Fruit fly (Drosophila melanogaster): Measurements from ENCODE around the gene Or71a.

Or71a gene

DNA sequence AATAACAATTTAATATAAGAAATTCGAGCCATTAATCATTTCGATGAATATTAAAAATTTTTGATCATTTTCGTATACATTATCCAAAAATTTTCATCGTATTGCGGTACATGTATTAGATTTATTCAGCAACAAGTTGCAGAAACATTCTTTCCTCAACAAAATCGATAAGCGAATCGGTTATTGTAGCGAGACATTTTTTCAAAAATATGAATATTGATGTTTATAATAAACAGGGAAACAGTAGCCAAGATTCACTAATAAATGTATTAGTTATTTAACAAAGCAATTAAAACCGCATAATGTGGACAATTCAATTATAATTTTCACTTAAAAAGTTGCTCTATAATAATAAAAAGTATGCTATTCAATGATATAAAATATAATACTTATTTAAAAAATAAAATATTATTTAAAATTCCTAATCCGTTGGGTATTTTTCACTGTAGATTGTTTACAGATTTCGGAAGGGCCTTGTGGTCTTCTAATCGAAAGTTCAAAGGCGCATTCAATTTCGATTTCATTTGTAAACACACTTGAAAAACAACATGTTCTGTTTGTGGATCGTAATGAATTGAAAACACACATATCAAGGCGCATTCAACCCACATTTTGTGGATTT is 10.9 kb upstream of the Or71a start (continued):
- no peak for TF ChIP-seq Hr39 (optimal IDR thresholded peaks at IDR 0.05)
- no peak for TF ChIP-seq bowl (GFP tag; IDR thresholded peaks at IDR 0.05)
- TF ChIP-seq cwo (GFP tag; optimal IDR thresholded peaks at IDR 0.05) = peak; percentile 62
- no peak for TF ChIP-seq peb (GFP tag; IDR thresholded peaks at IDR 0.05)
- TF ChIP-seq salm (tag; optimal IDR thresholded peaks at IDR 0.05) = no peak
- no peak for TF ChIP-seq cg (GFP tag; optimal IDR thresholded peaks at IDR 0.05)
- TF ChIP-seq CG4707 (GFP tag; optimal IDR thresholded peaks at IDR 0.05) = no peak
- no peak for TF ChIP-seq Hand (GFP tag; optimal IDR thresholded peaks at IDR 0.05)
- no peak for TF ChIP-seq CG33557 (GFP tag; optimal IDR thresholded peaks at IDR 0.05)
- no peak for TF ChIP-seq CG13287 (GFP tag; IDR thresholded peaks at IDR 0.05; ENCODE audit: partially characterized antibody)
- TF ChIP-seq Vsx1 (GFP tag; optimal IDR thresholded peaks at IDR 0.05) = no peak
- no peak for TF ChIP-seq Opbp (GFP tag; IDR thresholded peaks at IDR 0.05; ENCODE audit: partially characterized antibody)
- TF ChIP-seq MESR4 (GFP tag; optimal IDR thresholded peaks at IDR 0.05) = no peak
- no peak for TF ChIP-seq CG9932 (GFP tag; IDR thresholded peaks at IDR 0.05)
- TF ChIP-seq pb (GFP tag; optimal IDR thresholded peaks at IDR 0.05) = no peak
- TF ChIP-seq CG32532 (GFP tag; IDR thresholded peaks at IDR 0.05) = no peak

dm6 chr3L:15088285-15088684 is 10.0 kb upstream of the Or71a start:
- TF ChIP-seq CG2199 (GFP tag; IDR thresholded peaks at IDR 0.05) = peak; percentile 89; the same call in 1 of the 3 replicates
- TF ChIP-seq CG15479 (GFP tag; optimal IDR thresholded peaks at IDR 0.05) = peak; percentile 32
- no peak for TF ChIP-seq fd3F (GFP tag; optimal IDR thresholded peaks at IDR 0.05)
- no peak for TF ChIP-seq onecut (GFP tag; IDR thresholded peaks at IDR 0.05)
- TF ChIP-seq stwl (tag; optimal IDR thresholded peaks at IDR 0.05) = no peak
- TF ChIP-seq Trl (optimal IDR thresholded peaks at IDR 0.05) = peak in 1 of 2 experiments; percentile 37
- no peak for TF ChIP-seq Trl (GFP tag; optimal IDR thresholded peaks at IDR 0.05)

- TF ChIP-seq Gug (GFP tag; IDR thresholded peaks at IDR 0.05) (no peak), unc-4 (GFP tag; IDR thresholded peaks at IDR 0.05; ENCODE audit: partially characterized antibody) (no peak), CG11085 (GFP tag; IDR thresholded peaks at IDR 0.05) (no peak), CG11504 (tag; optimal IDR thresholded peaks at IDR 0.05) (peak; percentile 97), CG13894 (tag; optimal IDR thresholded peaks at IDR 0.05) (no peak), kay (GFP tag; optimal IDR thresholded peaks at IDR 0.05) (no peak), toy (GFP tag; IDR thresholded peaks at IDR 0.05) (no peak), CG2199 (GFP tag; IDR thresholded peaks at IDR 0.05) (peak; percentile 96), org-1 (GFP tag; optimal IDR thresholded peaks at IDR 0.05) (no peak), CG6175 (GFP tag; IDR thresholded peaks at IDR 0.05) (0 out of 3 replicates have a peak, but pooled peaks have one; percentile 25), BtbVII (GFP tag; optimal IDR thresholded peaks at IDR 0.05) (no peak), esg (GFP tag; conservative IDR thresholded peaks at IDR 0.05) (no peak), twi (tag; optimal IDR thresholded peaks at IDR 0.05) (no peak), CG5180 (GFP tag; optimal IDR thresholded peaks at IDR 0.05) (peak; percentile 8), CG18476 (GFP tag; optimal IDR thresholded peaks at IDR 0.05) (no peak), CG9609 (GFP tag; optimal IDR thresholded peaks at IDR 0.05) (no peak), Med (GFP tag) (peak; percentile 1), CG7556 (GFP tag; optimal IDR thresholded peaks at IDR 0.05) (no peak), repo (GFP tag; optimal IDR thresholded peaks at IDR 0.05) (no peak), wdn (GFP tag; IDR thresholded peaks at IDR 0.05) (no peak), ATbp (GFP tag; optimal IDR thresholded peaks at IDR 0.05) (no peak)
Observed at dm6 chr3L:15084288-15084687, 6.0 kb upstream of the Or71a start.
